Worm (Caenorhabditis elegans) whole organism, L4 larva: ENCODE measurements around the gene B0273.115.

ENCODE experiments used
- F26F4.8 ChIP-seq: fragments of 200-800 bp; sonication (Bioruptor generic); conservative IDR thresholded peaks from 2 replicates; pipeline ENCODE4 v1.3.6; 2022; ENCODE audit warnings: missing genetic modification characterization, missing compliant biosample characterization
- R02D3.7 ChIP-seq: fragments of 150-350 bp; sonication (generic microtip); optimal IDR thresholded peaks from 3 replicates; lab custom pipeline; 2014; ENCODE audit warnings: missing biosample characterization, missing genetic modification characterization
- T20F7.1 ChIP-seq: fragments of 200-800 bp; sonication (Bioruptor generic); optimal IDR thresholded peaks from 2 replicates; lab custom pipeline; 2018; ENCODE audit warnings: mild to moderate bottlenecking, missing genetic modification characterization, missing compliant biosample characterization
- Y5F2A.4 ChIP-seq: fragments of 200-800 bp; sonication (Bioruptor generic); optimal IDR thresholded peaks from 2 replicates; lab custom pipeline; 2018; ENCODE audit warnings: mild to moderate bottlenecking, missing genetic modification characterization, missing compliant biosample characterization
- ZK337.2 ChIP-seq: fragments of 200-800 bp; sonication (Bioruptor generic); IDR thresholded peaks from 2 replicates; pipeline ENCODE4 v1.3.6; 2022; ENCODE audit warnings: missing genetic modification reagents, missing genetic modification characterization, missing compliant biosample characterization
- aha-1 ChIP-seq: fragments of 150-350 bp; peaks from one replicate; lab custom pipeline; 2014; ENCODE audit warnings: missing biosample characterization, missing genetic modification characterization
- ama-1 ChIP-seq: fragments of 150-350 bp; optimal IDR thresholded peaks from 2 replicates; lab custom pipeline; 2014; ENCODE audit warnings: inconsistent platforms, mixed read lengths
- arid-1 ChIP-seq: fragments of 200-800 bp; sonication (Bioruptor generic); conservative IDR thresholded peaks from 2 replicates; pipeline ENCODE4 v1.3.6; 2022; ENCODE audit warnings: missing genetic modification reagents, missing genetic modification characterization, missing compliant biosample characterization
- ceh-20 ChIP-seq: fragments of 200-800 bp; sonication (Bioruptor generic); IDR thresholded peaks from 2 replicates; pipeline ENCODE4 v1.3.6; 2022; ENCODE audit warnings: missing genetic modification reagents, missing genetic modification characterization, missing compliant biosample characterization
- daf-19 ChIP-seq: fragments of 200-800 bp; sonication (Bioruptor generic); conservative IDR thresholded peaks from 2 replicates; pipeline ENCODE4 v1.3.6; 2022; ENCODE audit warnings: missing genetic modification characterization, missing compliant biosample characterization
- dmd-8 ChIP-seq: fragments of 200-800 bp; sonication (Bioruptor generic); IDR thresholded peaks from 2 replicates; pipeline ENCODE4 v1.3.6; 2022; ENCODE audit warnings: missing genetic modification characterization, missing compliant biosample characterization
- dve-1 ChIP-seq: sonication (generic microtip); optimal IDR thresholded peaks from 2 replicates; lab custom pipeline; 2017; ENCODE audit warnings: antibody characterized with exemption, mild to moderate bottlenecking, missing genetic modification characterization, missing compliant biosample characterization; ENCODE audit not compliant: insufficient read depth
- egl-27 ChIP-seq: sonication (generic microtip); optimal IDR thresholded peaks from 3 replicates; lab custom pipeline; 2017; ENCODE audit warnings: missing biosample characterization, missing genetic modification reagents, missing genetic modification characterization
- fkh-10 ChIP-seq: fragments of 150-350 bp; optimal IDR thresholded peaks from 2 replicates; lab custom pipeline; 2014; ENCODE audit warnings: missing biosample characterization, missing genetic modification reagents, missing genetic modification characterization
- gei-8 ChIP-seq: fragments of 200-800 bp; sonication (Bioruptor generic); optimal IDR thresholded peaks from 2 replicates; lab custom pipeline; 2018; ENCODE audit warnings: mild to moderate bottlenecking, missing genetic modification characterization, missing compliant biosample characterization
- hlh-11 ChIP-seq: fragments of 200-800 bp; sonication (Bioruptor generic); optimal IDR thresholded peaks from 2 replicates; lab custom pipeline; 2018; ENCODE audit warnings: mild to moderate bottlenecking, missing genetic modification characterization, missing compliant biosample characterization
- hlh-30 ChIP-seq: sonication (generic microtip); optimal IDR thresholded peaks from 2 replicates; lab custom pipeline; 2017; ENCODE audit warnings: antibody characterized with exemption, mild to moderate bottlenecking, missing genetic modification characterization, missing compliant biosample characterization; ENCODE audit not compliant: insufficient read depth
- hmg-1.1 ChIP-seq: fragments of 200-800 bp; sonication (Bioruptor generic); IDR thresholded peaks from 2 replicates; pipeline ENCODE4 v1.3.6; 2022; ENCODE audit warnings: missing genetic modification reagents, missing genetic modification characterization, missing compliant biosample characterization
- lim-7 ChIP-seq: fragments of 200-800 bp; sonication (Bioruptor generic); IDR thresholded peaks from 2 replicates; pipeline ENCODE4 v1.3.6; 2022; ENCODE audit warnings: missing genetic modification characterization, missing compliant biosample characterization
- lin-15B ChIP-seq: fragments of 150-350 bp; sonication (generic microtip); optimal IDR thresholded peaks from 3 replicates; lab custom pipeline; 2014; ENCODE audit warnings: missing biosample characterization, missing genetic modification characterization
- lin-39 ChIP-seq: fragments of 150-350 bp; optimal IDR thresholded peaks from 2 replicates; lab custom pipeline; 2014; ENCODE audit warnings: missing biosample characterization, missing genetic modification reagents, missing genetic modification characterization
- mdl-1 ChIP-seq, 2 experiments: fragments of 150-350 bp in 1 of 2; sonication (generic microtip) in 1 of 2; optimal IDR thresholded peaks; 2 replicates each; lab custom pipeline; 2014 to 2017; ENCODE audit warnings: missing biosample characterization in 2 of 2, missing genetic modification characterization in 2 of 2
- mxl-2 ChIP-seq: fragments of 200-800 bp; sonication (Bioruptor generic); conservative IDR thresholded peaks from 2 replicates; pipeline ENCODE4 v1.3.6; 2022; ENCODE audit warnings: missing genetic modification reagents, missing genetic modification characterization, missing compliant biosample characterization
- mxl-3 ChIP-seq: fragments of 200-800 bp; sonication (Bioruptor generic); optimal IDR thresholded peaks from 2 replicates; lab custom pipeline; 2018; ENCODE audit warnings: mild to moderate bottlenecking, missing genetic modification characterization, missing compliant biosample characterization
- nhr-10 ChIP-seq: fragments of 150-350 bp; optimal IDR thresholded peaks from 2 replicates; lab custom pipeline; 2014; ENCODE audit warnings: missing biosample characterization, missing genetic modification characterization
- nhr-11 ChIP-seq: fragments of 150-350 bp; optimal IDR thresholded peaks from 2 replicates; lab custom pipeline; 2014; ENCODE audit warnings: missing biosample characterization, missing genetic modification characterization
- nhr-111 ChIP-seq: fragments of 200-800 bp; sonication (Bioruptor generic); optimal IDR thresholded peaks from 2 replicates; lab custom pipeline; 2018; ENCODE audit warnings: mild to moderate bottlenecking, missing genetic modification characterization, missing compliant biosample characterization
- nhr-237 ChIP-seq: sonication (generic microtip); optimal IDR thresholded peaks from 2 replicates; lab custom pipeline; 2017; ENCODE audit warnings: missing biosample characterization, missing genetic modification characterization
- nhr-41 ChIP-seq: fragments of 200-800 bp; sonication (Bioruptor generic); IDR thresholded peaks from 2 replicates; pipeline ENCODE4 v1.3.6; 2022; ENCODE audit warnings: missing genetic modification reagents, missing genetic modification characterization, missing compliant biosample characterization
- php-3 ChIP-seq: fragments of 200-800 bp; sonication (Bioruptor generic); IDR thresholded peaks from 2 replicates; pipeline ENCODE4 v1.3.6; 2022; ENCODE audit warnings: missing genetic modification reagents, missing genetic modification characterization, missing compliant biosample characterization
- set-16 ChIP-seq: fragments of 200-800 bp; sonication (Bioruptor generic); IDR thresholded peaks from 2 replicates; pipeline ENCODE4 v1.3.6; 2022; ENCODE audit warnings: missing genetic modification reagents, missing genetic modification characterization, missing compliant biosample characterization
- snpc-1.2 ChIP-seq: fragments of 200-800 bp; sonication (Bioruptor generic); IDR thresholded peaks from 2 replicates; pipeline ENCODE4 v1.3.6; 2022; ENCODE audit warnings: missing genetic modification reagents, missing genetic modification characterization, missing compliant biosample characterization
- snpc-4 ChIP-seq: fragments of 150-350 bp; optimal IDR thresholded peaks from 2 replicates; lab custom pipeline; 2014; ENCODE audit warnings: missing biosample characterization, missing genetic modification characterization
- unc-62 ChIP-seq, 3 experiments: fragments of 150-350 bp in 1 of 3; sonication (generic microtip); optimal IDR thresholded peaks in 2 of 3; peaks in 1 of 3; 1 replicate in 1 of 3; 2 replicates in 2 of 3; lab custom pipeline; 2014 to 2017; ENCODE audit warnings: missing biosample characterization in 3 of 3, missing genetic modification characterization in 3 of 3, missing genetic modification reagents in 3 of 3, missing genotype in 1 of 3
- vab-7 ChIP-seq: fragments of 200-800 bp; sonication (Bioruptor generic); IDR thresholded peaks from 2 replicates; pipeline ENCODE4 v1.3.6; 2022; ENCODE audit warnings: missing genetic modification reagents, missing genetic modification characterization, missing compliant biosample characterization
- zip-11 ChIP-seq: fragments of 200-800 bp; sonication (Bioruptor generic); IDR thresholded peaks from 2 replicates; pipeline ENCODE4 v1.3.6; 2022; ENCODE audit warnings: missing genetic modification characterization, missing compliant biosample characterization
- zip-2 ChIP-seq: fragments of 150-350 bp; optimal IDR thresholded peaks from 2 replicates; lab custom pipeline; 2014; ENCODE audit warnings: missing biosample characterization, missing genetic modification characterization

Gene B0273.115

ce11 chrIV:5535780-5536179, 44.8 kb upstream of the B0273.115 start:
- 0 out of 2 replicates have a peak, but pooled peaks have one; percentile 27 for TF ChIP-seq snpc-1.2 (GFP tag; lab: Robert Waterston, UW)
- no peak for TF ChIP-seq R02D3.7 (tag; lab: Kevin White, UChicago)
- TF ChIP-seq set-16: no peak
- TF ChIP-seq ceh-20 (GFP tag; lab: Robert Waterston, UW): 0 out of 2 replicates have a peak, but pooled peaks have one; percentile 35
- no peak for TF ChIP-seq snpc-4
- TF ChIP-seq lim-7: no peak
- no peak for TF ChIP-seq daf-19 (GFP tag; lab: Robert Waterston, UW)
- TF ChIP-seq nhr-237 (tag; lab: Kevin White, UChicago): no peak
- no peak for TF ChIP-seq nhr-10 (tag; lab: Kevin White, UChicago)
- no peak for TF ChIP-seq egl-27 (tag; lab: Kevin White, UChicago)
- TF ChIP-seq lin-39 (tag; lab: Kevin White, UChicago): no peak
- no peak for TF ChIP-seq ZK337.2
- TF ChIP-seq F26F4.8 (GFP tag; lab: Robert Waterston, UW): no peak
- no peak for TF ChIP-seq arid-1
- no peak for TF ChIP-seq nhr-111 (GFP tag; lab: Kevin White, UChicago)
- TF ChIP-seq ama-1 (lab: Kevin White, UChicago): no peak
- peak; percentile 1 for TF ChIP-seq nhr-11 (tag; lab: Kevin White, UChicago)
- TF ChIP-seq mxl-2 (GFP tag; lab: Robert Waterston, UW): no peak
- no peak for TF ChIP-seq nhr-41 (GFP tag; lab: Robert Waterston, UW)
- no peak for TF ChIP-seq T20F7.1
- no peak for TF ChIP-seq lin-15B (tag; lab: Kevin White, UChicago)
- no peak for TF ChIP-seq zip-11 (GFP tag; lab: Robert Waterston, UW)
- TF ChIP-seq mdl-1 (tag; optimal IDR thresholded peaks at IDR 0.05; lab: Kevin White, UChicago): no peak
- TF ChIP-seq gei-8: no peak
- TF ChIP-seq unc-62 (GFP tag; optimal IDR thresholded peaks at IDR 0.05 in 1 of 2; lab: Kevin White, UChicago): no peak
- no peak for TF ChIP-seq unc-62 (tag; optimal IDR thresholded peaks at IDR 0.05; lab: Kevin White, UChicago)
- TF ChIP-seq fkh-10 (GFP tag; lab: Kevin White, UChicago): no peak
- TF ChIP-seq php-3 (GFP tag; lab: Robert Waterston, UW): no peak
- TF ChIP-seq dve-1 (tag; lab: Kevin White, UChicago): no peak
- no peak for TF ChIP-seq mxl-3 (GFP tag; lab: Kevin White, UChicago)
- TF ChIP-seq aha-1: peak; percentile 1
- TF ChIP-seq hlh-30: peak; percentile 41
- TF ChIP-seq zip-2 (tag; lab: Kevin White, UChicago): no peak
- no peak for TF ChIP-seq dmd-8 (GFP tag; lab: Robert Waterston, UW)

ce11 chrIV:5534596-5534995, 43.6 kb upstream of the B0273.115 start:
- TF ChIP-seq zip-2 (tag; lab: Kevin White, UChicago): no peak
- no peak for TF ChIP-seq hlh-11 (tag; lab: Kevin White, UChicago)
- no peak for TF ChIP-seq Y5F2A.4 (GFP tag; lab: Kevin White, UChicago)
- peak in 1 of 2 experiments; percentile 91 for TF ChIP-seq unc-62 (GFP tag; optimal IDR thresholded peaks at IDR 0.05 in 1 of 2; lab: Kevin White, UChicago)
- no peak for TF ChIP-seq unc-62 (tag; optimal IDR thresholded peaks at IDR 0.05; lab: Kevin White, UChicago)
- no peak for TF ChIP-seq php-3 (GFP tag; lab: Robert Waterston, UW)
- TF ChIP-seq, all 104 proteins: peak for 1

ce11 chrIV:5533556-5533955, 42.6 kb upstream of the B0273.115 start:
- TF ChIP-seq egl-27 (tag; lab: Kevin White, UChicago) (no peak), vab-7 (GFP tag; lab: Robert Waterston, UW) (no peak), hmg-1.1 (GFP tag; lab: Robert Waterston, UW) (no peak), nhr-10 (tag; lab: Kevin White, UChicago) (no peak), mxl-3 (GFP tag; lab: Kevin White, UChicago) (no peak)
